Worm (Caenorhabditis elegans) whole organism, young adult: ENCODE data around the gene F55G1.7.
A peak's percentile ranks its signal among the peaks of the same experiment; 100 is the strongest.

Experiments used
- B0336.3 ChIP-seq: fragments of 200-800 bp; sonication (Bioruptor generic); IDR thresholded peaks from 2 replicates; pipeline ENCODE4 v1.3.6; 2022; ENCODE audit warnings: missing genetic modification characterization, missing compliant biosample characterization
- F23B12.7 ChIP-seq: sonication (generic microtip); optimal IDR thresholded peaks from 2 replicates; lab custom pipeline; 2017; ENCODE audit warnings: missing genetic modification characterization, mild to moderate bottlenecking, missing compliant biosample characterization, antibody characterized with exemption, moderate library complexity; ENCODE audit not compliant: insufficient read depth
- F39B2.1 ChIP-seq: fragments of 200-800 bp; sonication (Bioruptor generic); IDR thresholded peaks from 2 replicates; pipeline ENCODE4 v1.3.6; 2022; ENCODE audit warnings: missing genetic modification reagents, missing genetic modification characterization, missing compliant biosample characterization
- F52B5.7 ChIP-seq: sonication (generic microtip); optimal IDR thresholded peaks from 2 replicates; lab custom pipeline; 2016; ENCODE audit warnings: mild to moderate bottlenecking, missing genetic modification characterization, missing compliant biosample characterization
- K12H6.12 ChIP-seq: fragments of 200-800 bp; sonication (Bioruptor generic); optimal IDR thresholded peaks from 2 replicates; lab custom pipeline; 2018; ENCODE audit warnings: mild to moderate bottlenecking, missing genetic modification characterization, missing compliant biosample characterization
- T26A5.8 ChIP-seq: sonication (generic microtip); optimal IDR thresholded peaks from 2 replicates; lab custom pipeline; 2016; ENCODE audit warnings: missing genetic modification characterization, missing compliant biosample characterization
- Y53F4B.3 ChIP-seq: fragments of 200-800 bp; sonication (Bioruptor generic); IDR thresholded peaks from 2 replicates; pipeline ENCODE4 v1.3.6; 2022; ENCODE audit warnings: missing genetic modification reagents, missing genetic modification characterization, missing compliant biosample characterization
- Y53G8AR.9 ChIP-seq: fragments of 200-800 bp; sonication (Bioruptor generic); conservative IDR thresholded peaks from 2 replicates; pipeline ENCODE4 v1.3.6; 2022; ENCODE audit warnings: missing genetic modification reagents, missing genetic modification characterization, missing compliant biosample characterization
- Y67H2A.10 ChIP-seq: fragments of 200-800 bp; sonication (Bioruptor generic); conservative IDR thresholded peaks from 2 replicates; pipeline ENCODE4 v1.3.6; 2022; ENCODE audit warnings: missing genetic modification reagents, missing genetic modification characterization, missing compliant biosample characterization
- Y95B8A.8 ChIP-seq: fragments of 200-800 bp; sonication (Bioruptor generic); IDR thresholded peaks from 2 replicates; pipeline ENCODE4 v1.3.6; 2022; ENCODE audit warnings: missing genetic modification reagents, missing genetic modification characterization, missing compliant biosample characterization
- ZK185.1 ChIP-seq: sonication (generic microtip); optimal IDR thresholded peaks from 2 replicates; lab custom pipeline; 2016; ENCODE audit warnings: mild to moderate bottlenecking, missing genetic modification characterization, missing compliant biosample characterization; ENCODE audit not compliant: poor library complexity, severe bottlenecking
- athp-1 ChIP-seq: sonication (generic microtip); optimal IDR thresholded peaks from 2 replicates; lab custom pipeline; 2017; ENCODE audit warnings: mild to moderate bottlenecking, missing genetic modification characterization, missing compliant biosample characterization
- attf-6 ChIP-seq: fragments of 200-800 bp; sonication (Bioruptor generic); IDR thresholded peaks from 2 replicates; pipeline ENCODE4 v1.3.6; 2022; ENCODE audit warnings: missing genetic modification reagents, missing genetic modification characterization, missing compliant biosample characterization
- ccch-3 ChIP-seq: fragments of 200-800 bp; sonication (Bioruptor generic); optimal IDR thresholded peaks from 2 replicates; lab custom pipeline; 2018; ENCODE audit warnings: mild to moderate bottlenecking, missing genetic modification characterization, missing compliant biosample characterization
- cebp-1 ChIP-seq, 2 experiments: fragments of 200-800 bp in 1 of 2; sonication (Bioruptor generic) in 1 of 2; sonication (generic microtip) in 1 of 2; IDR thresholded peaks in 1 of 2; optimal IDR thresholded peaks in 1 of 2; 2 replicates each; pipeline versions ENCODE4 v1.3.6 to Lab custom; 2017 to 2022; ENCODE audit warnings: missing compliant biosample characterization in 2 of 2, missing genetic modification characterization in 2 of 2, mild to moderate bottlenecking in 1 of 2, missing genetic modification reagents in 1 of 2, moderate library complexity in 1 of 2
- cebp-2 ChIP-seq: fragments of 200-800 bp; sonication (Bioruptor generic); IDR thresholded peaks from 2 replicates; pipeline ENCODE4 v1.3.6; 2022; ENCODE audit warnings: missing genetic modification characterization, missing compliant biosample characterization
- ceh-40 ChIP-seq: fragments of 200-800 bp; sonication (Bioruptor generic); IDR thresholded peaks from 2 replicates; pipeline ENCODE4 v1.3.6; 2022; ENCODE audit warnings: missing genetic modification characterization, missing compliant biosample characterization
- dox-1 ChIP-seq: fragments of 200-800 bp; sonication (Bioruptor generic); IDR thresholded peaks from 2 replicates; pipeline ENCODE4 v1.3.6; 2022; ENCODE audit warnings: missing genetic modification reagents, missing genetic modification characterization, missing compliant biosample characterization
- dpl-1 ChIP-seq: fragments of 150-350 bp; optimal IDR thresholded peaks from 2 replicates; lab custom pipeline; 2014; ENCODE audit warnings: missing biosample characterization, missing genetic modification reagents, missing genetic modification characterization
- gei-17 ChIP-seq: fragments of 200-800 bp; sonication (Bioruptor generic); optimal IDR thresholded peaks from 2 replicates; lab custom pipeline; 2018; ENCODE audit warnings: mild to moderate bottlenecking, missing genetic modification characterization, missing compliant biosample characterization
- hmg-1.2 ChIP-seq: fragments of 200-800 bp; sonication (Bioruptor generic); IDR thresholded peaks from 2 replicates; pipeline ENCODE4 v1.3.6; 2022; ENCODE audit warnings: missing genetic modification reagents, missing genetic modification characterization, missing compliant biosample characterization
- hmg-20 ChIP-seq: fragments of 200-800 bp; sonication (Bioruptor generic); IDR thresholded peaks from 2 replicates; pipeline ENCODE4 v1.3.6; 2022; ENCODE audit warnings: missing genetic modification reagents, missing genetic modification characterization, missing compliant biosample characterization
- hsf-1 ChIP-seq: fragments of 200-800 bp; sonication (Bioruptor generic); IDR thresholded peaks from 2 replicates; pipeline ENCODE4 v1.3.6; 2022; ENCODE audit warnings: missing genetic modification reagents, missing genetic modification characterization, missing compliant biosample characterization
- let-526 ChIP-seq: fragments of 200-800 bp; sonication (Bioruptor generic); IDR thresholded peaks from 2 replicates; pipeline ENCODE4 v1.3.6; 2022; ENCODE audit warnings: missing genetic modification reagents, missing genetic modification characterization, missing compliant biosample characterization
- let-607 ChIP-seq, 2 experiments: fragments of 200-800 bp in 1 of 2; sonication (Bioruptor generic) in 1 of 2; sonication (generic microtip) in 1 of 2; optimal IDR thresholded peaks; 2 replicates each; lab custom pipeline; 2016 to 2018; ENCODE audit warnings: mild to moderate bottlenecking in 2 of 2, missing compliant biosample characterization in 2 of 2, missing genetic modification characterization in 2 of 2, moderate library complexity in 2 of 2, missing genotype in 1 of 2
- lin-40 ChIP-seq: sonication (generic microtip); optimal IDR thresholded peaks from 2 replicates; lab custom pipeline; 2016; ENCODE audit warnings: missing genetic modification characterization, mild to moderate bottlenecking, missing compliant biosample characterization, missing genotype, missing genetic modification reagents
- lin-54 ChIP-seq: fragments of 200-800 bp; sonication (Bioruptor generic); optimal IDR thresholded peaks from 2 replicates; lab custom pipeline; 2018; ENCODE audit warnings: mild to moderate bottlenecking, missing genetic modification characterization, missing compliant biosample characterization
- madf-10 ChIP-seq: sonication (generic microtip); optimal IDR thresholded peaks from 2 replicates; lab custom pipeline; 2016; ENCODE audit warnings: mild to moderate bottlenecking, missing genetic modification characterization, missing compliant biosample characterization
- madf-3 ChIP-seq: fragments of 200-800 bp; sonication (Bioruptor generic); IDR thresholded peaks from 2 replicates; pipeline ENCODE4 v1.3.6; 2022; ENCODE audit warnings: missing genetic modification reagents, missing genetic modification characterization, missing compliant biosample characterization
- madf-6 ChIP-seq: fragments of 200-800 bp; sonication (Bioruptor generic); IDR thresholded peaks from 2 replicates; pipeline ENCODE4 v1.3.6; 2022; ENCODE audit warnings: missing genetic modification reagents, missing genetic modification characterization, missing compliant biosample characterization
- mxl-1 ChIP-seq: sonication (generic microtip); optimal IDR thresholded peaks from 2 replicates; lab custom pipeline; 2016; ENCODE audit warnings: missing genetic modification characterization, missing compliant biosample characterization
- nfya-1 ChIP-seq: sonication (generic microtip); optimal IDR thresholded peaks from 2 replicates; lab custom pipeline; 2017; ENCODE audit warnings: antibody characterized with exemption, missing compliant biosample characterization, missing genetic modification characterization, borderline replicate concordance; ENCODE audit not compliant: insufficient read depth
- nhr-90 ChIP-seq: sonication (generic microtip); optimal IDR thresholded peaks from 2 replicates; lab custom pipeline; 2016; ENCODE audit warnings: missing genotype, mild to moderate bottlenecking, missing genetic modification characterization, missing compliant biosample characterization
- pbrm-1 ChIP-seq: fragments of 200-800 bp; sonication (Bioruptor generic); IDR thresholded peaks from 2 replicates; pipeline ENCODE4 v1.3.6; 2022; ENCODE audit warnings: missing genetic modification reagents, missing genetic modification characterization, missing compliant biosample characterization
- rcor-1 ChIP-seq: fragments of 200-800 bp; sonication (Bioruptor generic); IDR thresholded peaks from 2 replicates; pipeline ENCODE4 v1.3.6; 2022; ENCODE audit warnings: missing genetic modification reagents, missing genetic modification characterization, missing compliant biosample characterization
- repo-1 ChIP-seq: sonication (generic microtip); optimal IDR thresholded peaks from 2 replicates; lab custom pipeline; 2017; ENCODE audit warnings: mild to moderate bottlenecking, missing genetic modification characterization, missing compliant biosample characterization
- snpc-4 ChIP-seq, 5 experiments: fragments of 150-350 bp in 1 of 5; sonication (generic microtip) in 4 of 5; optimal IDR thresholded peaks; 2 replicates each; lab custom pipeline; 2014 to 2018; ENCODE audit warnings: missing genetic modification characterization in 5 of 5, missing biosample characterization in 3 of 5, antibody characterized with exemption in 2 of 5, mild to moderate bottlenecking in 2 of 5, missing compliant biosample characterization in 2 of 5, missing genotype in 2 of 5, moderate library complexity in 2 of 5, missing genetic modification reagents in 1 of 5
- sptf-2 ChIP-seq: fragments of 200-800 bp; sonication (Bioruptor generic); optimal IDR thresholded peaks from 2 replicates; lab custom pipeline; 2018; ENCODE audit warnings: mild to moderate bottlenecking, missing genetic modification characterization, missing compliant biosample characterization
- tbp1 ChIP-seq: fragments of 200-800 bp; sonication (Bioruptor generic); optimal IDR thresholded peaks from 2 replicates; lab custom pipeline; 2018; ENCODE audit warnings: mild to moderate bottlenecking, missing genetic modification characterization, missing compliant biosample characterization
- ztf-18 ChIP-seq: sonication (generic microtip); optimal IDR thresholded peaks from 2 replicates; lab custom pipeline; 2016; ENCODE audit warnings: missing genotype, mild to moderate bottlenecking, missing genetic modification characterization, missing compliant biosample characterization
- ztf-26 ChIP-seq: sonication (generic microtip); optimal IDR thresholded peaks from 2 replicates; lab custom pipeline; 2017; ENCODE audit warnings: missing genetic modification characterization, missing compliant biosample characterization
- ztf-28 ChIP-seq: fragments of 200-800 bp; sonication (Bioruptor generic); IDR thresholded peaks from 2 replicates; pipeline ENCODE4 v1.3.6; 2022; ENCODE audit warnings: missing genetic modification reagents, missing genetic modification characterization, missing compliant biosample characterization

Gene F55G1.7

DNA sequence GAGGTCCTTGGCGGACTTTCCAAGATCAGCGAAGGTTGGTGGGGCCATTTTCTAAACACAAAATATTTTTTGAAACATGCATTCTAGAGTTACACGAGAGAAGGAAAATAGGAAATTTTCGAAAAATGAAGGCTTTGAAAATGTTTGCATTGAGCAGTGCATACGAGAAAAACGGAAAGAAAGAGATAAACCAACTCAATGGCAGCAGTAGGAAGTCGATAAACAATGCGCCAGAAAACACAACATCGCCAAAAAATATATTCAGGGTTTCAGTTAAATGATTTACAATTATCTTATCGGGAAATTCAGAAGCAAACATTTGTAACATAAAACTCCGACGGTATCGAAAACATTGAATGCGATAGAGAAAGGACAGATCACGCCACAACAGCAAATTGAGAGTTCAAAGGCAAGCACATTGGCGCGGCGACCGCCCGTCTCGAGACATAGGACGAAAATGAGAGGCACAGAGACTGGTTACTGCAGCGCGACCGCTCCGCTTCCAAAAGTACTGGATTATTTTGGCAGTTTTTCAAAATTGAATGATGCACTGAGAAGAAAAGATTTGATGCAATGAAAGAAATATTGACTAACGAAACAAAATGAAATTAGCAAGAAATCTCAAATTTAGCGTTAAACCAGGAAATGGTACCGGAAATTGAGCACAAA is 38.3 kb upstream of the F55G1.7 start, which contains the start of the genes vdac-1 and R05G6.5 (continued):
- peak; percentile 25 for TF ChIP-seq F23B12.7 (tag; lab: Kevin White, UChicago)
- TF ChIP-seq tbp1, result peak; percentile 55
- peak; percentile 75 to 78 for TF ChIP-seq let-607 (tag; optimal IDR thresholded peaks at IDR 0.05; lab: Kevin White, UChicago)
- TF ChIP-seq rcor-1, result peak; percentile 39; the same call in 1 of the 2 replicates
- TF ChIP-seq B0336.3 (GFP tag; lab: Robert Waterston, UW), result peak; percentile 75
- TF ChIP-seq dpl-1, result peak; percentile 16
- TF ChIP-seq ztf-18 (tag; lab: Kevin White, UChicago), result peak; percentile 42
- TF ChIP-seq K12H6.12, result peak; percentile 51
- TF ChIP-seq athp-1 (tag; lab: Kevin White, UChicago), result peak; percentile 38
- TF ChIP-seq cebp-1 (GFP tag; IDR thresholded peaks at IDR 0.05; lab: Robert Waterston, UW), result no peak
- TF ChIP-seq cebp-1 (tag; optimal IDR thresholded peaks at IDR 0.05; lab: Kevin White, UChicago), result peak; percentile 73
- peak; percentile 35 for TF ChIP-seq F52B5.7
- no peak for TF ChIP-seq nhr-90 (tag; lab: Kevin White, UChicago)
- no peak for TF ChIP-seq sptf-2
- peak; percentile 86 for TF ChIP-seq Y53G8AR.9 (GFP tag; lab: Robert Waterston, UW)
- TF ChIP-seq Y95B8A.8 (GFP tag; lab: Robert Waterston, UW), result peak; percentile 76
- peak; percentile 21 for TF ChIP-seq ztf-26 (tag; lab: Kevin White, UChicago)
- peak; percentile 81 for TF ChIP-seq lin-54
- no peak for TF ChIP-seq ceh-40 (GFP tag; lab: Robert Waterston, UW)
- no peak for TF ChIP-seq gei-17 (GFP tag; lab: Kevin White, UChicago)
- TF ChIP-seq repo-1, result peak; percentile 45

DNA sequence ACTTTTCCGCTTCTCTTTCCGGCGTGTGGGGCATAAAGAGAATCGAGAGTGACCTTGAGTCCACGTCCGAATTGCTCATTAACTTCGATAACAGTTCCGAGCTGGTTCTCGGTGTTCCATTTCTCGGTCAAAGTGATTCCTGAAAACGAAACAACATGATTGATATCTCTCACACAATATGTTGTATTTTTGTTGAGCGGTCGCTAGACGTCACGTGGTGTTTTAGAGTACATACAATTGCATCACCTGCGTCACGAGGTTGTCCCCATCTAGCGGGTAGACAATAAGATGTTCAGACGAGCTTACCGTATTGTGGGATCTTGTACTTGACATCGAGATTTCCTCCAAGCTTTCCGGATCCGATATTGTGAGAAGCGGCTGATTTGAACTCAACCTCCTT is 37.7 kb upstream of the F55G1.7 start:
- no peak for TF ChIP-seq cebp-1 (GFP tag; IDR thresholded peaks at IDR 0.05; lab: Robert Waterston, UW)
- peak; percentile 57 for TF ChIP-seq cebp-1 (tag; optimal IDR thresholded peaks at IDR 0.05; lab: Kevin White, UChicago)
- peak; percentile 54 for TF ChIP-seq ZK185.1
- peak; percentile 47; the same call in 1 of the 2 replicates for TF ChIP-seq Y53G8AR.9 (GFP tag; lab: Robert Waterston, UW)
- TF ChIP-seq ceh-40 (GFP tag; lab: Robert Waterston, UW), result 0 out of 2 replicates have a peak, but pooled peaks have one; percentile 62
- no peak for TF ChIP-seq F39B2.1 (GFP tag; lab: Robert Waterston, UW)
- no peak for TF ChIP-seq mxl-1 (tag; lab: Kevin White, UChicago)
- 0 out of 2 replicates have a peak, but pooled peaks have one; percentile 51 for TF ChIP-seq Y67H2A.10 (GFP tag; lab: Robert Waterston, UW)
- TF ChIP-seq lin-54, result peak; percentile 21
- peak; percentile 37; the same call in 1 of the 2 replicates for TF ChIP-seq pbrm-1 (GFP tag; lab: Robert Waterston, UW)
- no peak for TF ChIP-seq hsf-1 (GFP tag; lab: Robert Waterston, UW)
- 0 out of 2 replicates have a peak, but pooled peaks have one; percentile 54 for TF ChIP-seq madf-3
- peak; percentile 35 for TF ChIP-seq lin-40 (tag; lab: Kevin White, UChicago)
- TF ChIP-seq sptf-2, result peak; percentile 0

DNA sequence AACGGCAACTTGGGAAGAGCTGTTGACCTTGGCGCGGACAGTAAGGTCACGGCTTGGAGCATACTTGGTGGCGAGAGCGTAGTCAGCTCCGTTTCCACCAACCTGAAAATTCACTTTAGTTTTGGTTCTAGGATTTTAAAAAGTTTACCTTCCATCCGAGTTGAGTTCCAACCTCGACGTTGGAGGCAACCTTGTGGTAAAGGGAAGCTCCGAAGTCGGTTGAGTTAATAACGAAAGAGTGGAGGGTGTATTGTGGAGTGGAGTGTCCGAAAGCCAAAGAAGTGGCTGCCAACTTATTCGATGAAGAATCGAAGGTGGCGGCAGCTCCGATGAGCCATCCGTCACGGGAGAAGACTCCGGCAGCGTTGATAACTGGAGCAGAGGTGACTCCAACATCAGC is 37.1 kb upstream of the F55G1.7 start:
- TF ChIP-seq ztf-28 (GFP tag; lab: Robert Waterston, UW) (no peak), ccch-3 (no peak), let-526 (GFP tag; lab: Robert Waterston, UW) (no peak), hmg-20 (GFP tag; lab: Robert Waterston, UW) (no peak), snpc-4 (GFP tag; optimal IDR thresholded peaks at IDR 0.05; lab: Kevin White, UChicago) (no peak), snpc-4 (tag; optimal IDR thresholded peaks at IDR 0.05; lab: Kevin White, UChicago) (no peak), pbrm-1 (GFP tag; lab: Robert Waterston, UW) (0 out of 2 replicates have a peak, but pooled peaks have one; percentile 25), hmg-1.2 (0 out of 2 replicates have a peak, but pooled peaks have one; percentile 6), madf-6 (GFP tag; lab: Robert Waterston, UW) (0 out of 2 replicates have a peak, but pooled peaks have one; percentile 9), ztf-18 (tag; lab: Kevin White, UChicago) (no peak), cebp-2 (no peak), repo-1 (no peak), Y53F4B.3 (GFP tag; lab: Robert Waterston, UW) (no peak), Y53G8AR.9 (GFP tag; lab: Robert Waterston, UW) (0 out of 2 replicates have a peak, but pooled peaks have one; percentile 46), attf-6 (GFP tag; lab: Robert Waterston, UW) (no peak), nfya-1 (tag; lab: Kevin White, UChicago) (no peak), madf-10 (tag; lab: Kevin White, UChicago) (no peak), dox-1 (GFP tag; lab: Robert Waterston, UW) (no peak), T26A5.8 (tag; lab: Kevin White, UChicago) (no peak)
